Fruit fly (Drosophila melanogaster) whole organism, pupa: ENCODE results near the gene Ndc1.

ENCODE experiments used
- CG10348 ChIP-seq: fragments of 200-800 bp; sonication (Bioruptor generic); IDR thresholded peaks from 2 replicates; pipeline ENCODE4 v1.3.6; 2022; ENCODE audit warnings: missing biosample characterization, missing genetic modification characterization
- CG14655 ChIP-seq: fragments of 200-800 bp; sonication (Bioruptor generic); optimal IDR thresholded peaks from 3 replicates; lab custom pipeline; 2017; ENCODE audit warnings: mild to moderate bottlenecking, missing biosample characterization, missing genetic modification reagents, missing genetic modification characterization
- CG17806 ChIP-seq: fragments of 200-800 bp; sonication (Bioruptor generic); optimal IDR thresholded peaks from 2 replicates; lab custom pipeline; 2018; ENCODE audit warnings: missing biosample characterization, mild to moderate bottlenecking, missing genetic modification characterization, moderate library complexity
- CG32121 ChIP-seq: fragments of 200-800 bp; sonication (Bioruptor generic); IDR thresholded peaks from 2 replicates; pipeline ENCODE4 v1.3.6; 2022; ENCODE audit warnings: missing biosample characterization, missing genetic modification characterization
- CG34367 ChIP-seq: fragments of 200-800 bp; sonication (Bioruptor generic); optimal IDR thresholded peaks from 2 replicates; lab custom pipeline; 2018; ENCODE audit warnings: missing biosample characterization, mild to moderate bottlenecking, missing genetic modification characterization
- CG9948 ChIP-seq: fragments of 200-800 bp; sonication (Bioruptor generic); optimal IDR thresholded peaks from 2 replicates; lab custom pipeline; 2018; ENCODE audit warnings: missing biosample characterization, mild to moderate bottlenecking, missing genetic modification characterization, moderate library complexity
- D1 ChIP-seq: fragments of 200-800 bp; sonication (Bioruptor generic); optimal IDR thresholded peaks from 2 replicates; lab custom pipeline; 2018; ENCODE audit warnings: missing biosample characterization, mild to moderate bottlenecking, missing genetic modification characterization, moderate library complexity
- EcR ChIP-seq: fragments of 200-800 bp; sonication (Bioruptor generic); optimal IDR thresholded peaks from 3 replicates; lab custom pipeline; 2019; ENCODE audit warnings: missing biosample characterization, missing genetic modification characterization, mild to moderate bottlenecking, moderate library complexity, missing genetic modification reagents
- Pif1A ChIP-seq: fragments of 200-800 bp; sonication (Bioruptor generic); optimal IDR thresholded peaks from 3 replicates; lab custom pipeline; 2016; ENCODE audit warnings: missing biosample characterization, missing genetic modification characterization
- Pif1B ChIP-seq: fragments of 200-800 bp; sonication (Bioruptor generic); optimal IDR thresholded peaks from 3 replicates; lab custom pipeline; 2016; ENCODE audit warnings: missing biosample characterization, missing genetic modification characterization
- Snoo ChIP-seq: fragments of 200-800 bp; sonication (Bioruptor generic); optimal IDR thresholded peaks from 3 replicates; lab custom pipeline; 2017; ENCODE audit warnings: missing biosample characterization, mild to moderate bottlenecking, missing genetic modification characterization, inconsistent platforms

- TF ChIP-seq CG34367 (tag; lab: Kevin White, UChicago): peak; percentile 37
- no peak for TF ChIP-seq CG10348 (GFP tag; lab: Robert Waterston, UW)
- peak; percentile 36 for TF ChIP-seq CG17806 (tag; lab: Kevin White, UChicago)
- TF ChIP-seq Pif1A (GFP tag; lab: Kevin White, UChicago): peak; percentile 6
- no peak for TF ChIP-seq Pif1B (GFP tag; lab: Kevin White, UChicago)
- TF ChIP-seq CG9948 (tag; lab: Kevin White, UChicago): peak; percentile 33
- TF ChIP-seq CG32121: peak; percentile 24; the same call in 1 of the 2 replicates
- peak; percentile 52 for TF ChIP-seq Snoo (tag; lab: Kevin White, UChicago)
- no peak for TF ChIP-seq D1
- peak; percentile 62 for TF ChIP-seq EcR (GFP tag; lab: Kevin White, UChicago)
- no peak for TF ChIP-seq CG14655 (GFP tag; lab: Kevin White, UChicago)
Measured at dm6 chr3R:23920874-23921539, 3.2 kb upstream of the Ndc1 start.
